Worm (Caenorhabditis elegans) whole organism, midembryonic: ENCODE measurements around the gene clec-85.

Source experiments
- T22C8.4 ChIP-seq: fragments of 200-800 bp; sonication (Bioruptor generic); IDR thresholded peaks from 2 replicates; pipeline ENCODE4 v1.3.6; 2022; ENCODE audit warnings: missing genetic modification characterization, missing compliant biosample characterization
- cog-1 ChIP-seq: sonication (generic microtip); optimal IDR thresholded peaks from 2 replicates; lab custom pipeline; 2016; ENCODE audit warnings: missing genetic modification characterization, missing compliant biosample characterization
- flt-1 ChIP-seq: fragments of 200-800 bp; sonication (Bioruptor generic); IDR thresholded peaks from 2 replicates; pipeline ENCODE4 v1.3.6; 2022; ENCODE audit warnings: missing genetic modification characterization, missing compliant biosample characterization
- klf-2 ChIP-seq: fragments of 200-800 bp; sonication (Bioruptor generic); conservative IDR thresholded peaks from 2 replicates; pipeline ENCODE4 v1.3.6; 2022; ENCODE audit warnings: missing genetic modification reagents, missing genetic modification characterization, missing compliant biosample characterization
- med-1 ChIP-seq: sonication (generic microtip); optimal IDR thresholded peaks from 2 replicates; lab custom pipeline; 2017; ENCODE audit warnings: missing genetic modification characterization, mild to moderate bottlenecking, missing compliant biosample characterization, antibody characterized with exemption, missing genetic modification reagents; ENCODE audit not compliant: insufficient read depth
- ref-1 ChIP-seq: fragments of 200-800 bp; sonication (Bioruptor generic); conservative IDR thresholded peaks from 2 replicates; pipeline ENCODE4 v1.3.6; 2022; ENCODE audit warnings: missing genetic modification reagents, missing genetic modification characterization, missing compliant biosample characterization
- tab-1 ChIP-seq: fragments of 200-800 bp; sonication (Bioruptor generic); IDR thresholded peaks from 2 replicates; pipeline ENCODE4 v1.3.6; 2022; ENCODE audit warnings: missing genetic modification characterization, missing compliant biosample characterization
- ztf-29 ChIP-seq: fragments of 200-800 bp; sonication (Bioruptor generic); IDR thresholded peaks from 2 replicates; pipeline ENCODE4 v1.3.6; 2022; ENCODE audit warnings: missing genetic modification reagents, missing genetic modification characterization, missing compliant biosample characterization

ce11 chrIV:2819633-2820032 lies 31.1 kb upstream of the clec-85 start, which contains the start of gene Y54G2A.13:
- TF ChIP-seq T22C8.4 (no peak), flt-1 (GFP tag; lab: Robert Waterston, UW) (no peak), cog-1 (tag; lab: Kevin White, UChicago) (no peak), klf-2 (GFP tag; lab: Robert Waterston, UW) (no peak), med-1 (no peak), ref-1 (GFP tag; lab: Robert Waterston, UW) (no peak), ztf-29 (GFP tag; lab: Robert Waterston, UW) (no peak), tab-1 (GFP tag; lab: Robert Waterston, UW) (no peak)
